Fruit fly (Drosophila melanogaster) whole organism, embryonic: Measurements from ENCODE around the gene Girdin.

Experiments used
- ATbp ChIP-seq: fragments of 200-800 bp; sonication (Bioruptor generic); optimal IDR thresholded peaks from 2 replicates; lab custom pipeline; 2017; ENCODE audit warnings: missing biosample characterization, mild to moderate bottlenecking, missing genetic modification characterization, missing genetic modification reagents
- Antp ChIP-seq: fragments of 200-800 bp; sonication (Bioruptor generic); optimal IDR thresholded peaks from 3 replicates; lab custom pipeline; 2016; ENCODE audit warnings: missing biosample characterization, missing genetic modification characterization
- B-H2 ChIP-seq: fragments of 200-800 bp; sonication (Bioruptor generic); optimal IDR thresholded peaks from 2 replicates; lab custom pipeline; 2018; ENCODE audit warnings: missing biosample characterization, mild to moderate bottlenecking, missing genetic modification characterization
- Blimp-1 ChIP-seq: fragments of 200-800 bp; sonication (Bioruptor generic); optimal IDR thresholded peaks from 3 replicates; lab custom pipeline; 2018; ENCODE audit warnings: missing biosample characterization, missing genetic modification characterization, mild to moderate bottlenecking, moderate library complexity, missing genetic modification reagents
- CG10267 ChIP-seq: fragments of 200-800 bp; sonication (Bioruptor generic); optimal IDR thresholded peaks from 2 replicates; lab custom pipeline; 2018; ENCODE audit warnings: missing biosample characterization, mild to moderate bottlenecking, missing genetic modification characterization, moderate library complexity
- CG11695 ChIP-seq: fragments of 200-800 bp; sonication (Bioruptor generic); IDR thresholded peaks from 3 replicates; pipeline ENCODE4 v1.3.6; 2022; ENCODE audit warnings: missing biosample characterization, missing genetic modification characterization
- CG12071 ChIP-seq: fragments of 200-800 bp; sonication (Bioruptor generic); optimal IDR thresholded peaks from 3 replicates; lab custom pipeline; 2018; ENCODE audit warnings: missing biosample characterization, mild to moderate bottlenecking, missing genetic modification characterization
- CG12155 ChIP-seq: fragments of 200-800 bp; sonication (Bioruptor generic); optimal IDR thresholded peaks from 3 replicates; lab custom pipeline; 2016; ENCODE audit warnings: missing biosample characterization, missing genetic modification characterization
- CG1529 ChIP-seq: fragments of 200-800 bp; sonication (Bioruptor generic); optimal IDR thresholded peaks from 3 replicates; lab custom pipeline; 2018; ENCODE audit warnings: missing biosample characterization, missing genetic modification characterization
- CG16813 ChIP-seq: fragments of 200-800 bp; sonication (Bioruptor generic); IDR thresholded peaks from 3 replicates; pipeline ENCODE4 v1.3.6; 2022; ENCODE audit warnings: missing biosample characterization, missing genetic modification characterization; ENCODE audit not compliant: partially characterized antibody
- CG17612 ChIP-seq: fragments of 200-800 bp; sonication (Bioruptor generic); IDR thresholded peaks from 2 replicates; pipeline ENCODE4 v1.3.6; 2022; ENCODE audit warnings: missing biosample characterization, missing genetic modification characterization
- CG17912 ChIP-seq: fragments of 200-800 bp; sonication (Bioruptor generic); optimal IDR thresholded peaks from 2 replicates; lab custom pipeline; 2018; ENCODE audit warnings: missing biosample characterization, mild to moderate bottlenecking, missing genetic modification characterization
- CG18262 ChIP-seq: fragments of 200-800 bp; optimal IDR thresholded peaks from 3 replicates; lab custom pipeline; 2019; ENCODE audit warnings: missing biosample characterization, mild to moderate bottlenecking, missing genetic modification characterization, moderate library complexity
- CG18476 ChIP-seq: fragments of 200-800 bp; sonication (Bioruptor generic); optimal IDR thresholded peaks from 2 replicates; lab custom pipeline; 2016; ENCODE audit warnings: missing biosample characterization, mild to moderate bottlenecking, missing genetic modification characterization
- CG31388 ChIP-seq: fragments of 200-800 bp; sonication (Bioruptor generic); optimal IDR thresholded peaks from 2 replicates; lab custom pipeline; 2016; ENCODE audit warnings: missing biosample characterization, missing genetic modification characterization
- CG3163 ChIP-seq: fragments of 200-800 bp; sonication (Bioruptor generic); optimal IDR thresholded peaks from 3 replicates; lab custom pipeline; 2016; ENCODE audit warnings: missing biosample characterization, missing genetic modification characterization
- CG3995 ChIP-seq: fragments of 200-800 bp; sonication (Bioruptor generic); optimal IDR thresholded peaks from 3 replicates; lab custom pipeline; 2016; ENCODE audit warnings: missing biosample characterization, missing genetic modification characterization
- CG6272 ChIP-seq: fragments of 200-800 bp; sonication (Bioruptor generic); IDR thresholded peaks from 2 replicates; pipeline ENCODE4 v1.3.6; 2022; ENCODE audit warnings: missing biosample characterization, missing genetic modification characterization
- CG6683 ChIP-seq: fragments of 200-800 bp; sonication (Bioruptor generic); optimal IDR thresholded peaks from 2 replicates; lab custom pipeline; 2017; ENCODE audit warnings: missing biosample characterization, mild to moderate bottlenecking, missing genetic modification characterization, missing genetic modification reagents
- CG7963 ChIP-seq: fragments of 200-800 bp; sonication (Bioruptor generic); IDR thresholded peaks from 3 replicates; pipeline ENCODE4 v1.3.6; 2022; ENCODE audit warnings: missing biosample characterization, missing genetic modification characterization; ENCODE audit not compliant: partially characterized antibody
- CG8290 ChIP-seq, 3 experiments: fragments of 200-800 bp; sonication (Bioruptor generic); optimal IDR thresholded peaks; 2 replicates each; lab custom pipeline; 2016 to 2019; ENCODE audit warnings: missing biosample characterization in 3 of 3, missing genetic modification characterization in 3 of 3, mild to moderate bottlenecking in 2 of 3, moderate library complexity in 1 of 3
- CG8944 ChIP-seq: fragments of 200-800 bp; sonication (Bioruptor generic); optimal IDR thresholded peaks from 3 replicates; lab custom pipeline; 2016; ENCODE audit warnings: missing biosample characterization, missing genetic modification characterization
- CkIIα-i1 ChIP-seq: fragments of 200-800 bp; sonication (Bioruptor generic); IDR thresholded peaks from 2 replicates; pipeline ENCODE4 v1.3.6; 2022; ENCODE audit warnings: missing biosample characterization, missing genetic modification characterization
- Dll ChIP-seq: fragments of 200-800 bp; sonication (Bioruptor generic); IDR thresholded peaks from 4 replicates; pipeline ENCODE4 v1.3.6; 2022; ENCODE audit warnings: missing biosample characterization, missing genetic modification characterization; ENCODE audit not compliant: partially characterized antibody
- Ets97D ChIP-seq: fragments of 200-800 bp; sonication (Bioruptor generic); optimal IDR thresholded peaks from 3 replicates; lab custom pipeline; 2016; ENCODE audit warnings: missing biosample characterization, missing genetic modification characterization
- GATAe ChIP-seq: fragments of 200-800 bp; sonication (Bioruptor generic); conservative IDR thresholded peaks from 2 replicates; pipeline ENCODE4 v1.3.6; 2022; ENCODE audit warnings: missing biosample characterization, missing genetic modification characterization
- Hey ChIP-seq: fragments of 200-800 bp; sonication (Bioruptor generic); optimal IDR thresholded peaks from 3 replicates; lab custom pipeline; 2018; ENCODE audit warnings: missing biosample characterization, mild to moderate bottlenecking, missing genetic modification characterization
- HmgZ ChIP-seq: fragments of 200-800 bp; sonication (Bioruptor generic); optimal IDR thresholded peaks from 2 replicates; lab custom pipeline; 2018; ENCODE audit warnings: missing biosample characterization, mild to moderate bottlenecking, missing genetic modification characterization
- Hmx ChIP-seq: fragments of 200-800 bp; sonication (Bioruptor generic); optimal IDR thresholded peaks from 2 replicates; lab custom pipeline; 2016; ENCODE audit warnings: missing biosample characterization, missing genetic modification characterization
- Hsf ChIP-seq: fragments of 200-800 bp; sonication (Bioruptor generic); optimal IDR thresholded peaks from 3 replicates; lab custom pipeline; 2016; ENCODE audit warnings: missing biosample characterization, missing genetic modification characterization
- Meics ChIP-seq: fragments of 200-800 bp; sonication (Bioruptor generic); optimal IDR thresholded peaks from 2 replicates; lab custom pipeline; 2017; ENCODE audit warnings: missing biosample characterization, mild to moderate bottlenecking, missing genetic modification characterization
- Pdp1 ChIP-seq, 2 experiments: fragments of 200-800 bp; sonication (Bioruptor generic); optimal IDR thresholded peaks; 3 replicates each; lab custom pipeline; 2016; ENCODE audit warnings: missing biosample characterization in 2 of 2, missing genetic modification characterization in 2 of 2, mild to moderate bottlenecking in 1 of 2, moderate library complexity in 1 of 2
- Taf1 ChIP-seq: fragments of 200-800 bp; sonication (Bioruptor generic); IDR thresholded peaks from 2 replicates; pipeline ENCODE4 v1.3.6; 2022; ENCODE audit warnings: missing biosample characterization, missing genetic modification characterization
- ara ChIP-seq: fragments of 200-800 bp; sonication (Bioruptor generic); IDR thresholded peaks from 2 replicates; pipeline ENCODE4 v1.3.6; 2022; ENCODE audit warnings: missing biosample characterization, missing genetic modification characterization
- bowl ChIP-seq: fragments of 200-800 bp; sonication (Bioruptor generic); IDR thresholded peaks from 2 replicates; pipeline ENCODE4 v1.3.6; 2022; ENCODE audit warnings: missing biosample characterization, missing genetic modification characterization
- br ChIP-seq: fragments of >200 bp; optimal IDR thresholded peaks from 2 replicates; lab custom pipeline; 2017
- chif ChIP-seq, 2 experiments: fragments of 200-800 bp; sonication (Bioruptor generic); optimal IDR thresholded peaks; 3 replicates each; lab custom pipeline; 2016; ENCODE audit warnings: missing biosample characterization in 2 of 2, missing genetic modification characterization in 2 of 2
- danr ChIP-seq: fragments of 200-800 bp; sonication (Bioruptor generic); IDR thresholded peaks from 2 replicates; pipeline ENCODE4 v1.3.6; 2022; ENCODE audit warnings: missing biosample characterization, missing genetic modification characterization
- dimm ChIP-seq: fragments of 200-800 bp; sonication (Bioruptor generic); IDR thresholded peaks from 2 replicates; pipeline ENCODE4 v1.3.6; 2022; ENCODE audit warnings: missing biosample characterization, missing genetic modification characterization
- eyg ChIP-seq: fragments of 200-800 bp; sonication (Bioruptor generic); optimal IDR thresholded peaks from 3 replicates; lab custom pipeline; 2016; ENCODE audit warnings: missing biosample characterization, missing genetic modification characterization
- fd3F ChIP-seq: fragments of 200-800 bp; sonication (Bioruptor generic); optimal IDR thresholded peaks from 2 replicates; lab custom pipeline; 2018; ENCODE audit warnings: missing biosample characterization, mild to moderate bottlenecking, missing genetic modification characterization, moderate library complexity
- hth ChIP-seq: fragments of >200 bp; optimal IDR thresholded peaks from 2 replicates; lab custom pipeline; 2017; ENCODE audit warnings: inconsistent platforms
- otp ChIP-seq: fragments of 200-800 bp; sonication (Bioruptor generic); IDR thresholded peaks from 3 replicates; pipeline ENCODE4, ENCODE4 v1.3.6; 2022; ENCODE audit warnings: missing biosample characterization, missing genetic modification characterization
- p53 ChIP-seq: fragments of 200-800 bp; sonication (Bioruptor generic); optimal IDR thresholded peaks from 2 replicates; lab custom pipeline; 2016; ENCODE audit warnings: missing biosample characterization, missing genetic modification characterization
- ro ChIP-seq: fragments of 200-800 bp; sonication (Bioruptor generic); IDR thresholded peaks from 2 replicates; pipeline ENCODE4 v1.3.6; 2022; ENCODE audit warnings: missing biosample characterization, missing genetic modification characterization
- slbo ChIP-seq: fragments of 200-800 bp; sonication (Bioruptor generic); IDR thresholded peaks from 2 replicates; pipeline ENCODE4 v1.3.6; 2022; ENCODE audit warnings: missing biosample characterization, missing genetic modification characterization
- so ChIP-seq: fragments of 200-800 bp; sonication (Bioruptor generic); IDR thresholded peaks from 3 replicates; pipeline ENCODE4 v1.3.6; 2022; ENCODE audit warnings: missing biosample characterization, missing genetic modification characterization
- sqz ChIP-seq: fragments of 200-800 bp; sonication (Bioruptor generic); optimal IDR thresholded peaks from 3 replicates; lab custom pipeline; 2018; ENCODE audit warnings: missing biosample characterization, mild to moderate bottlenecking, missing genetic modification characterization
- sr ChIP-seq: fragments of 200-800 bp; sonication (Bioruptor generic); IDR thresholded peaks from 3 replicates; pipeline ENCODE4 v1.3.6; 2022; ENCODE audit warnings: missing biosample characterization, missing genetic modification characterization
- trem ChIP-seq: fragments of 200-800 bp; optimal IDR thresholded peaks from 3 replicates; lab custom pipeline; 2019; ENCODE audit warnings: missing biosample characterization, mild to moderate bottlenecking, missing genetic modification characterization, moderate library complexity
- wor ChIP-seq: fragments of 200-800 bp; sonication (Bioruptor generic); IDR thresholded peaks from 2 replicates; pipeline ENCODE4 v1.3.6; 2022; ENCODE audit warnings: missing biosample characterization, missing genetic modification characterization

Girdin gene

DNA sequence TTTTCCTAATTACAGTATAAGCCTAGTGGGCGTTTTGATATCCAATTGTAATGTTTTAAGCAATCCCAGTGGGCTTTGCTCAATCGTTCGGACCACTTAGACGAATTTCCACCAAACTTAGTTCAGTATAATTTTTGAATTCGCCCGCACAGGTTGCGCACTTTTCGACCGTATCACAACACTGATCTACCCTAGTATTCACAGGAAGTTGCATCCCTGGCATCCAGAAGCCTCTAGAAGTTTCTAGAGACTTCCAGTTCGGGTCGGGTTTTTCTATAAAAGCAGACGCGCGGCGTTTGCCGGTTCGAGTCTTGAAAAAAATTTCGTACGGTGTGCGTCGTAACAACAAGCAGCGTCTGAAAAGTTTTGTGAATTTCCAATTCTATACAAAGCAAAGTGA, 14.2 kb downstream of the Girdin start, which contains the start of gene Hsp83 (continued):
- TF ChIP-seq ara (GFP tag; lab: Robert Waterston, UW): peak; percentile 89
- TF ChIP-seq CG1529 (GFP tag; lab: Kevin White, UChicago): peak; percentile 95
- peak; percentile 87 for TF ChIP-seq CG3163 (GFP tag; lab: Kevin White, UChicago)
- TF ChIP-seq Hmx (GFP tag; lab: Kevin White, UChicago): peak; percentile 39
- TF ChIP-seq br: no peak
- TF ChIP-seq CG17612: peak; percentile 85
- peak; percentile 84 for TF ChIP-seq CG11695
- TF ChIP-seq HmgZ (tag; lab: Kevin White, UChicago): peak; percentile 97
- peak; percentile 99 for TF ChIP-seq CG10267 (tag; lab: Kevin White, UChicago)
- TF ChIP-seq CG18476 (GFP tag; lab: Kevin White, UChicago): peak; percentile 83
- peak; percentile 97 for TF ChIP-seq CG6683 (GFP tag; lab: Kevin White, UChicago)
- peak; percentile 100 for TF ChIP-seq Ets97D (GFP tag; lab: Kevin White, UChicago)
- peak; percentile 86 for TF ChIP-seq fd3F (GFP tag; lab: Kevin White, UChicago)
- TF ChIP-seq ATbp: peak; percentile 97
- TF ChIP-seq Hey (tag; lab: Kevin White, UChicago): peak; percentile 96
- peak; percentile 89 for TF ChIP-seq Pdp1 (GFP tag; optimal IDR thresholded peaks at IDR 0.05; lab: Kevin White, UChicago)
- peak; percentile 99 for TF ChIP-seq Meics (GFP tag; lab: Kevin White, UChicago)
- peak; percentile 90 for TF ChIP-seq Antp
- TF ChIP-seq CG3995: peak; percentile 81
- peak; percentile 91 for TF ChIP-seq CG8290 (GFP tag; optimal IDR thresholded peaks at IDR 0.05; lab: Kevin White, UChicago)
- peak; percentile 97 for TF ChIP-seq CG8290 (tag; optimal IDR thresholded peaks at IDR 0.05; lab: Kevin White, UChicago)
- no peak for TF ChIP-seq hth
- TF ChIP-seq CG18262 (tag; lab: Kevin White, UChicago): peak; percentile 83
- TF ChIP-seq dimm (GFP tag; lab: Robert Waterston, UW): peak; percentile 75
- TF ChIP-seq trem (tag; lab: Kevin White, UChicago): peak; percentile 83
- peak; percentile 79 for TF ChIP-seq Blimp-1 (GFP tag; lab: Kevin White, UChicago)
- peak; percentile 74 for TF ChIP-seq CG12155 (GFP tag; lab: Kevin White, UChicago)
- TF ChIP-seq slbo (GFP tag; lab: Robert Waterston, UW): peak; percentile 84
- TF ChIP-seq sr: peak; percentile 96
- peak; percentile 40; the same call in 1 of the 2 replicates for TF ChIP-seq ro (GFP tag; lab: Robert Waterston, UW)
- peak; percentile 81; the same call in 1 of the 2 replicates for TF ChIP-seq bowl (GFP tag; lab: Robert Waterston, UW)
- peak; percentile 81 to 91 for TF ChIP-seq chif (GFP tag; optimal IDR thresholded peaks at IDR 0.05; lab: Kevin White, UChicago)
- peak; percentile 99 for TF ChIP-seq Hsf (GFP tag; lab: Kevin White, UChicago)
- peak; percentile 92 for TF ChIP-seq p53 (GFP tag; lab: Kevin White, UChicago)
- no peak for TF ChIP-seq CG7963 (GFP tag; lab: Robert Waterston, UW)
- TF ChIP-seq CG8944 (GFP tag; lab: Kevin White, UChicago): peak; percentile 69
- TF ChIP-seq CG17912 (GFP tag; lab: Kevin White, UChicago): peak; percentile 99
- TF ChIP-seq CkIIα-i1 (GFP tag; lab: Robert Waterston, UW): peak; percentile 26; the same call in 1 of the 2 replicates
- TF ChIP-seq so (GFP tag; lab: Robert Waterston, UW): peak; percentile 95
- TF ChIP-seq CG31388: peak; percentile 58
- TF ChIP-seq CG16813 (GFP tag; lab: Robert Waterston, UW): no peak
- TF ChIP-seq GATAe (GFP tag; lab: Robert Waterston, UW): no peak; the same call in 1 of the 2 replicates
- peak; percentile 97 for TF ChIP-seq eyg
- peak; percentile 98 for TF ChIP-seq otp (GFP tag; lab: Robert Waterston, UW)
- peak; percentile 99 for TF ChIP-seq CG12071 (GFP tag; lab: Kevin White, UChicago)
- TF ChIP-seq sqz (GFP tag; lab: Kevin White, UChicago): peak; percentile 98
- no peak for TF ChIP-seq Dll (GFP tag; lab: Robert Waterston, UW)
- peak; percentile 63 for TF ChIP-seq danr (GFP tag; lab: Robert Waterston, UW)
- peak; percentile 56 for TF ChIP-seq CG6272
- TF ChIP-seq B-H2 (GFP tag; lab: Kevin White, UChicago): peak; percentile 99
- peak; percentile 41; the same call in 1 of the 2 replicates for TF ChIP-seq wor (GFP tag; lab: Robert Waterston, UW)
- peak; percentile 71 for TF ChIP-seq Taf1 (GFP tag; lab: Robert Waterston, UW)
